Worm (Caenorhabditis elegans) whole organism, L3 larva: Measurements from ENCODE around the gene alh-9.

Experiments
- R02D3.7 ChIP-seq: fragments of 150-350 bp; optimal IDR thresholded peaks from 2 replicates; lab custom pipeline; 2014; ENCODE audit warnings: missing biosample characterization, missing genetic modification characterization
- aly-2 ChIP-seq: fragments of 150-350 bp; optimal IDR thresholded peaks from 2 replicates; lab custom pipeline; 2014; ENCODE audit warnings: missing biosample characterization, missing genetic modification characterization
- ama-1 ChIP-seq: fragments of 150-350 bp; optimal IDR thresholded peaks from 2 replicates; lab custom pipeline; 2018
- daf-12 ChIP-seq: fragments of 150-350 bp; optimal IDR thresholded peaks from 2 replicates; lab custom pipeline; 2014; ENCODE audit warnings: missing biosample characterization, missing genetic modification reagents, missing genetic modification characterization
- egl-5 ChIP-seq: fragments of 150-350 bp; optimal IDR thresholded peaks from 2 replicates; lab custom pipeline; 2017; ENCODE audit warnings: missing biosample characterization, missing genetic modification reagents, missing genetic modification characterization, inconsistent platforms
- elt-1 ChIP-seq: fragments of 150-350 bp; optimal IDR thresholded peaks from 2 replicates; lab custom pipeline; 2014; ENCODE audit warnings: missing biosample characterization, missing genetic modification characterization
- elt-2 ChIP-seq: sonication (generic microtip); optimal IDR thresholded peaks from 2 replicates; lab custom pipeline; 2016; ENCODE audit warnings: missing genetic modification reagents, mild to moderate bottlenecking, missing genetic modification characterization, missing compliant biosample characterization
- elt-3 ChIP-seq, 3 experiments: fragments of 150-350 bp in 1 of 3; sonication (generic microtip) in 2 of 3; optimal IDR thresholded peaks; 2 replicates in 2 of 3; 4 replicates in 1 of 3; lab custom pipeline; 2014 to 2017; ENCODE audit warnings: missing biosample characterization in 3 of 3, missing genetic modification characterization in 3 of 3
- fkh-10 ChIP-seq: sonication (generic microtip); optimal IDR thresholded peaks from 2 replicates; lab custom pipeline; 2017; ENCODE audit warnings: missing biosample characterization, missing genetic modification reagents, missing genetic modification characterization
- fos-1 ChIP-seq: fragments of 150-350 bp; optimal IDR thresholded peaks from 2 replicates; lab custom pipeline; 2014; ENCODE audit warnings: missing biosample characterization, missing genetic modification characterization
- hmg-11 ChIP-seq: sonication (generic microtip); optimal IDR thresholded peaks from 2 replicates; lab custom pipeline; 2016; ENCODE audit warnings: missing genetic modification characterization, missing compliant biosample characterization
- jun-1 ChIP-seq: fragments of 150-350 bp; optimal IDR thresholded peaks from 2 replicates; lab custom pipeline; 2014; ENCODE audit warnings: missing biosample characterization, missing genetic modification reagents, missing genetic modification characterization
- lin-39 ChIP-seq: fragments of 150-350 bp; optimal IDR thresholded peaks from 2 replicates; lab custom pipeline; 2018; ENCODE audit warnings: missing biosample characterization, missing genetic modification reagents, missing genetic modification characterization
- mdl-1 ChIP-seq: fragments of 150-350 bp; optimal IDR thresholded peaks from 2 replicates; lab custom pipeline; 2014; ENCODE audit warnings: missing biosample characterization, missing genetic modification characterization
- mml-1 ChIP-seq: fragments of 150-350 bp; sonication (generic microtip); optimal IDR thresholded peaks from 3 replicates; lab custom pipeline; 2014; ENCODE audit warnings: missing biosample characterization, missing genetic modification characterization
- nfya-1 ChIP-seq: sonication (generic microtip); optimal IDR thresholded peaks from 2 replicates; lab custom pipeline; 2017; ENCODE audit warnings: missing genetic modification characterization, mild to moderate bottlenecking, missing compliant biosample characterization, antibody characterized with exemption, moderate library complexity; ENCODE audit not compliant: insufficient read depth
- nhr-11 ChIP-seq: fragments of 150-350 bp; optimal IDR thresholded peaks from 2 replicates; lab custom pipeline; 2014; ENCODE audit warnings: missing biosample characterization, missing genetic modification characterization
- nhr-12 ChIP-seq: fragments of 150-350 bp; optimal IDR thresholded peaks from 2 replicates; lab custom pipeline; 2014; ENCODE audit warnings: missing biosample characterization, missing genetic modification characterization
- nhr-23 ChIP-seq: fragments of 150-350 bp; optimal IDR thresholded peaks from 2 replicates; lab custom pipeline; 2014; ENCODE audit warnings: missing biosample characterization, missing genetic modification reagents, missing genetic modification characterization
- nhr-237 ChIP-seq: fragments of 150-350 bp; optimal IDR thresholded peaks from 2 replicates; lab custom pipeline; 2014; ENCODE audit warnings: missing biosample characterization, missing genetic modification characterization
- nhr-25 ChIP-seq: sonication (generic microtip); optimal IDR thresholded peaks from 2 replicates; lab custom pipeline; 2017; ENCODE audit warnings: missing biosample characterization, missing genetic modification characterization
- nhr-67 ChIP-seq: fragments of 150-350 bp; optimal IDR thresholded peaks from 2 replicates; lab custom pipeline; 2014; ENCODE audit warnings: missing biosample characterization, missing genetic modification characterization
- pha-4 ChIP-seq: fragments of 150-350 bp; optimal IDR thresholded peaks from 2 replicates; lab custom pipeline; 2014; ENCODE audit warnings: missing biosample characterization, missing genetic modification reagents, missing genetic modification characterization
- pqm-1 ChIP-seq: fragments of 150-350 bp; optimal IDR thresholded peaks from 2 replicates; lab custom pipeline; 2017; ENCODE audit warnings: missing biosample characterization, missing genetic modification characterization, inconsistent platforms
- sea-2 ChIP-seq: fragments of 150-350 bp; sonication (generic microtip); optimal IDR thresholded peaks from 4 replicates; lab custom pipeline; 2014; ENCODE audit warnings: missing biosample characterization, missing genetic modification reagents, missing genetic modification characterization
- snpc-4 ChIP-seq: fragments of 150-350 bp; optimal IDR thresholded peaks from 2 replicates; lab custom pipeline; 2014; ENCODE audit warnings: missing biosample characterization, missing genetic modification characterization
- tbx-2 ChIP-seq: sonication (generic microtip); optimal IDR thresholded peaks from 2 replicates; lab custom pipeline; 2016; ENCODE audit warnings: mild to moderate bottlenecking, missing genetic modification characterization, missing compliant biosample characterization
- unc-39 ChIP-seq: sonication (generic microtip); optimal IDR thresholded peaks from 4 replicates; lab custom pipeline; 2017; ENCODE audit warnings: missing biosample characterization, missing genetic modification characterization

Gene alh-9

ce11 chrIII:5839598-5839997 lies 16.2 kb upstream of the alh-9 start:
- TF ChIP-seq snpc-4 (tag; lab: Kevin White, UChicago) (no peak), egl-5 (tag; lab: Kevin White, UChicago) (no peak), nhr-11 (tag; lab: Kevin White, UChicago) (no peak), mml-1 (tag; lab: Kevin White, UChicago) (peak; percentile 36), unc-39 (tag; lab: Kevin White, UChicago) (no peak), hmg-11 (tag; lab: Kevin White, UChicago) (no peak)

DNA sequence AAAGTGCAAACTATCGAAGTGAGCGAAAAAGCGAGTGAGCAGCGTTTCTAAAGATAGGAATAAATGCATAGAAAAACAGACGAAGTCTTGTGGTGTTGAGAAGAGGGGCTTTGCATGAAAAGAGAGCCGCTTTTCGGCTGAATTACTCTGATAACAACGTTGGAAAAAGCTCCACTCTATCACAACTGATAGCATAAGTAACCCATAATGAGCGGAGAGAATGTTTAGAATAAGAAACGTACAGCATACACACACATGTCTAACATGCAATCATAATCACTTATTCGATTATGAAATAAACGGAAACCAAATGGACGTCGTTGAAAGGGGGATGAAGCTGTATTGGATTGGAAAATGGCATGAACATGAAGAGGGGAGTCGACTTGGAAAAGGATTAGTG lies 15.5 kb upstream of the alh-9 start:
- TF ChIP-seq mdl-1 (tag; lab: Kevin White, UChicago), result no peak
- TF ChIP-seq elt-2 (tag; lab: Kevin White, UChicago), result peak; percentile 75
- no peak for TF ChIP-seq elt-1 (tag; lab: Kevin White, UChicago)
- no peak for TF ChIP-seq fos-1 (tag; lab: Kevin White, UChicago)
- TF ChIP-seq jun-1 (tag; lab: Kevin White, UChicago), result no peak
- peak; percentile 61 for TF ChIP-seq pqm-1 (tag; lab: Kevin White, UChicago)

DNA sequence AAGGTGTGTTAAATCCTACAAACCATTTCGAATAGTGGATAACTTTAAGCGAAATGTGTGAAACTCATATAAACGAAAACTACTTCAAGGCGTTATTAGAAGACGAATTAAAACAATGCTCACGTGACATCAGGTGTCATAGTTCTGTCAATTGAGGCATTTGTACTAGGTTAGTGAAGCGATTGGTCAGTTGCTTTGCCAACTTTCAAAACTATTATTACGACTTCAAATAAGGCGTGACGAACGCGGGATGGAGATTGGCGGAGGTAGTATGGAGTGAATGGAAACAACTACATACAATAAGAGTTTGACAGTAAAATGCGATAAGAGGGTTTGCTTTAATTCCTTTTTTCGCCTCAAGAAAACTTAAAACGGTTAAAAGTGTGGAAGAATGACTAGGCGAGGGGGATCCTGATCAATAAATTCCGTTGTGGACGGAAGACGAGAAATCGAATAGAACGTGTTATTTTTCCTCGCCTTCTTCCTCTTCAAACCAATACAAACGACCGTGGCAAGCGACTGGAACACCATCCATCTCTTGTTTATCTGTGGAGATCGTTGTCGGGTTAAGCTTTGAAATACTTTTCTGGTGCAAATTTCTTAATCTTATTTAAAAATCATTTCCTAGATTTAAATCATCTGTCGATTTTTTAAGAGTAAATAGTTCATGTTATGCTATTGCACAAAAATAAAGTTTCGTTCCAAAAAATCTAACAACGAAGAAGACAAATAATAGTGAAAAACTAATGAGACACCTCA lies 14.8 kb upstream of the alh-9 start:
- peak; percentile 62 for TF ChIP-seq elt-1 (tag; lab: Kevin White, UChicago)
- no peak for TF ChIP-seq fkh-10 (GFP tag; lab: Kevin White, UChicago)
- TF ChIP-seq jun-1 (tag; lab: Kevin White, UChicago), result no peak
- TF ChIP-seq aly-2 (tag; lab: Kevin White, UChicago), result no peak
- TF ChIP-seq elt-3 (tag; optimal IDR thresholded peaks at IDR 0.05; lab: Kevin White, UChicago), result no peak
- TF ChIP-seq tbx-2 (tag; lab: Kevin White, UChicago), result no peak
- TF ChIP-seq ama-1, result peak; percentile 50
- no peak for TF ChIP-seq daf-12 (tag; lab: Kevin White, UChicago)
- TF ChIP-seq mdl-1 (tag; lab: Kevin White, UChicago), result no peak
- no peak for TF ChIP-seq mml-1 (tag; lab: Kevin White, UChicago)
- TF ChIP-seq sea-2 (GFP tag; lab: Kevin White, UChicago), result no peak
- TF ChIP-seq nfya-1 (tag; lab: Kevin White, UChicago), result no peak
- TF ChIP-seq unc-39 (tag; lab: Kevin White, UChicago), result no peak
- TF ChIP-seq, all 47 proteins: peak for 2

DNA sequence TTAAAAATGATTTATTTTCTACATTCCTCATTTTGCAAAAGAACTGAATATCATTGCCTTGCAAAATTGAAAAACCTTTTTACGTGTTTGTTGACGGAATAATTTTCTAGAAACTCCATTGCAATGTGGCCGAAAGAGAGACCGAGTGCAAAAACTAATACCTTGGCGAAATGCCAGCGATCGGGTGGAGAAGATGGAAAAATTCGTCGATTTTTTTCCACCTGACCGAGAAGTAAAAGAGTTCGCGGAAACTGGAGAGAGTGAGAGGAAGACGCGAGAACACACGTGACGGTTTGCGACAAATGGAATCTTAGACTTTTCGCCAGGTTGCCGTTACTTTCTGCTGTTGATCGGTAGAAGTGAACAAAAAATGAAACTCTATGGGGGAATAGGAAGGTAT lies 14.1 kb upstream of the alh-9 start:
- TF ChIP-seq hmg-11 (tag; lab: Kevin White, UChicago) (peak; percentile 3), nhr-23 (tag; lab: Kevin White, UChicago) (peak; percentile 56), pha-4 (tag; lab: Kevin White, UChicago) (peak; percentile 53), jun-1 (tag; lab: Kevin White, UChicago) (peak; percentile 23), pqm-1 (tag; lab: Kevin White, UChicago) (no peak), nfya-1 (tag; lab: Kevin White, UChicago) (peak; percentile 17), nhr-25 (tag; lab: Kevin White, UChicago) (peak; percentile 74), egl-5 (tag; lab: Kevin White, UChicago) (peak; percentile 20), nhr-67 (tag; lab: Kevin White, UChicago) (no peak), mdl-1 (tag; lab: Kevin White, UChicago) (peak; percentile 8)

- TF ChIP-seq nfya-1 (tag; lab: Kevin White, UChicago), result peak; percentile 23
- TF ChIP-seq hmg-11 (tag; lab: Kevin White, UChicago), result peak; percentile 7
- peak; percentile 60 for TF ChIP-seq pha-4 (tag; lab: Kevin White, UChicago)
- no peak for TF ChIP-seq egl-5 (tag; lab: Kevin White, UChicago)
- TF ChIP-seq nhr-237 (tag; lab: Kevin White, UChicago), result no peak
Measured at ce11 chrIII:5842920-5843319, 12.9 kb upstream of the alh-9 start.

- no peak for TF ChIP-seq R02D3.7 (tag; lab: Kevin White, UChicago)
- peak; percentile 21 for TF ChIP-seq lin-39
- no peak for TF ChIP-seq nhr-12 (tag; lab: Kevin White, UChicago)
- peak; percentile 71 for TF ChIP-seq pha-4 (tag; lab: Kevin White, UChicago)
Measured at ce11 chrIII:5843662-5844061, 12.2 kb upstream of the alh-9 start.
